Worm (Caenorhabditis elegans): ENCODE data around the gene F59D12.5.

ce11 chrX:15599925-15600324, 47.2 kb downstream of the F59D12.5 start:
- TF ChIP-seq pha-4 (tag; optimal IDR thresholded peaks at IDR 0.05) (no peak), aptf-3 (GFP tag; IDR thresholded peaks at IDR 0.05) (no peak), rec-8 (tag; optimal IDR thresholded peaks at IDR 0.05) (no peak)
